Worm (Caenorhabditis elegans): ENCODE data around the gene mxl-1.

- TF ChIP-seq egl-27 (tag; optimal IDR thresholded peaks at IDR 0.05) (no peak), ztf-11 (tag; optimal IDR thresholded peaks at IDR 0.05) (no peak), snpc-4 (tag; optimal IDR thresholded peaks at IDR 0.05) (no peak), nhr-237 (tag; optimal IDR thresholded peaks at IDR 0.05) (no peak), lin-39 (tag; optimal IDR thresholded peaks at IDR 0.05) (no peak)
Measured at ce11 chrV:11235876-11236275, 8.8 kb upstream of the mxl-1 start.

Data from whole organism, L3 larva.